Worm (Caenorhabditis elegans): ENCODE data around the gene nhr-171.

Gene nhr-171

ce11 chrV:7478404-7478803, 33.2 kb upstream of the nhr-171 start, which contains the start of gene str-190:
str-190 (minus strand) TSS chrV:7478504.
- TF ChIP-seq nhr-76 (tag; optimal IDR thresholded peaks at IDR 0.05), result no peak
- TF ChIP-seq elt-1 (tag; optimal IDR thresholded peaks at IDR 0.05; ENCODE audit: borderline replicate concordance, insufficient read depth), result no peak
- no peak for TF ChIP-seq mep-1 (tag; optimal IDR thresholded peaks at IDR 0.05)
- TF ChIP-seq hlh-1 (tag; optimal IDR thresholded peaks at IDR 0.05), result no peak
- no peak for TF ChIP-seq lsy-2 (tag; optimal IDR thresholded peaks at IDR 0.05)
- no peak for TF ChIP-seq ceh-83 (GFP tag; optimal IDR thresholded peaks at IDR 0.05)
- no peak for TF ChIP-seq zip-8 (tag; optimal IDR thresholded peaks at IDR 0.05)

DNA sequence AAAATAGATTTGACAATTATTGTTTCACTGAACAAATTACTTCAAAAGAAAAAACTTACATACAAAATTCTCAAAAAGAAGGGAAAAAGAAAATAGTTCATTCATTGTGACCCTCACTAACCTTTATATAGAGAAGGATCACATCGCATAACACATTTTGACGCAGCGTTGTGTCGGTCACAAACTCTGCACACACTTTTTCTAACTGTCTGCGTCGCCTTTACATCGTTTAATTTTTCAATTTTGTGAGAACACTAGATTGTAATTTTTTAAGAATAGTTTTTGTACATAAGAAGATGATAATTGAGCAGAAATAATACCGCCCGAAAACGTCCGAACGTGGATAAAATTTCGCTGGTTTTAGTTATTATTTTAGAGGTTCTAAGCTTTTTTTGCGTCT, 30.6 kb upstream of the nhr-171 start, which contains the start of gene C18B10.6:
Gene C18B10.6, minus strand, starts transcription at position 101 of the 400 bp plus-strand sequence.
- no peak for TF ChIP-seq mls-2 (tag; optimal IDR thresholded peaks at IDR 0.05)
- no peak for TF ChIP-seq bed-3 (GFP tag; optimal IDR thresholded peaks at IDR 0.05)
- TF ChIP-seq sem-2 (GFP tag; optimal IDR thresholded peaks at IDR 0.05), result no peak
- TF ChIP-seq zip-8 (tag; optimal IDR thresholded peaks at IDR 0.05), result no peak
- no peak for TF ChIP-seq mep-1 (tag; optimal IDR thresholded peaks at IDR 0.05)
- TF ChIP-seq tbx-8 (GFP tag; optimal IDR thresholded peaks at IDR 0.05), result no peak
- TF ChIP-seq drap-1 (GFP tag; optimal IDR thresholded peaks at IDR 0.05), result no peak
- no peak for TF ChIP-seq sptf-1 (tag; optimal IDR thresholded peaks at IDR 0.05)
- no peak for TF ChIP-seq ceh-39 (tag; optimal IDR thresholded peaks at IDR 0.05)
- TF ChIP-seq lsy-2 (tag; optimal IDR thresholded peaks at IDR 0.05), result no peak
- no peak for TF ChIP-seq ces-1 (GFP tag; optimal IDR thresholded peaks at IDR 0.05)
- TF ChIP-seq pha-4 (tag; optimal IDR thresholded peaks at IDR 0.05), result no peak

DNA sequence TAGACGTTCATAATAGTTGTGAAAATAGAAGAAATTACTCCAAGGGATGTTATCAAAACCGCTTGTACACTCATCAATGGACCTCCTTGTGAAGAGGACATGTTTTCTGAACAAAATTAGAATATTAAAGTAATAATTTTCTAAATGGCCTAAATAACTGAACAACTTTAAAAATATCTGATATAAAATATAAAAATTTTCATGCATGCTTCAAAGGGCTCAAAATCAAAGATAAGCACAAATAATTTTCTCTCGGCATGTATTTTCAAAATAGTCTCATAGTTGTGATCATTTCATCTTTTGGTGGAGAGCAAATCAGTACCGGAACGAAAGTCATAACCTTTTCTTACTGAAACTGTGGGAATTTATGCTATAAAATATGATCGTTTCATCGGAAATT, 26.6 kb upstream of the nhr-171 start, which contains the start of gene srbc-8:
Gene srbc-8, minus strand, starts transcription at position 101 of the 400 bp plus-strand sequence.
- TF ChIP-seq hlh-1 (tag; optimal IDR thresholded peaks at IDR 0.05) (no peak), mep-1 (tag; optimal IDR thresholded peaks at IDR 0.05) (no peak), lin-32 (GFP tag; optimal IDR thresholded peaks at IDR 0.05) (no peak), ceh-83 (GFP tag; optimal IDR thresholded peaks at IDR 0.05) (no peak), ztf-11 (tag; optimal IDR thresholded peaks at IDR 0.05) (no peak), unc-62 (GFP tag; optimal IDR thresholded peaks at IDR 0.05) (no peak), nhr-237 (tag; optimal IDR thresholded peaks at IDR 0.05) (no peak), zip-8 (tag; optimal IDR thresholded peaks at IDR 0.05) (no peak), flh-1 (GFP tag; optimal IDR thresholded peaks at IDR 0.05) (no peak), elt-3 (tag; optimal IDR thresholded peaks at IDR 0.05) (no peak), M03D4.4 (tag; optimal IDR thresholded peaks at IDR 0.05) (no peak), elt-1 (tag; optimal IDR thresholded peaks at IDR 0.05; ENCODE audit: borderline replicate concordance, insufficient read depth) (no peak), nhr-2 (tag; optimal IDR thresholded peaks at IDR 0.05) (no peak)

DNA sequence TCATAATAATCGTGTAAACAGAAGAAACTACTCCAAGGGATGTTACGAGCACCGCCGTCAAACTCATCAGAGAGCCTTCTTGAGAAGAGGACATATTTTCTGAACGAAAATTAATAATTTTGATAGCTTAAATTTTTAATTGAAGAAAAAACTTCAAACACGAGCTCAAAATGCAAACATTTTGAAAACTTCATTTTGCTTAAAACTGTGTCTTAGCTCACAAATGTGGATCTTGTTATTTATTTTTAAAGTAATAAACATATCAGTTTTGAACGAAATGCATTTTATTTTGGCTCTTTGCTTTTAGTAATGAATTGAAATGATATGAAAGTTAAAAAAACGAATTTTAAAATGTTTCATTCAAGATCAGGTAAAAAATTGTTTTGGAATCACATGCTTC, 24.0 kb upstream of the nhr-171 start, which contains the start of gene srbc-7:
Gene srbc-7, minus strand, starts transcription at position 101 of the 400 bp plus-strand sequence.
- TF ChIP-seq mab-5 (tag; optimal IDR thresholded peaks at IDR 0.05), result no peak
- TF ChIP-seq ham-2 (GFP tag; optimal IDR thresholded peaks at IDR 0.05), result no peak

DNA sequence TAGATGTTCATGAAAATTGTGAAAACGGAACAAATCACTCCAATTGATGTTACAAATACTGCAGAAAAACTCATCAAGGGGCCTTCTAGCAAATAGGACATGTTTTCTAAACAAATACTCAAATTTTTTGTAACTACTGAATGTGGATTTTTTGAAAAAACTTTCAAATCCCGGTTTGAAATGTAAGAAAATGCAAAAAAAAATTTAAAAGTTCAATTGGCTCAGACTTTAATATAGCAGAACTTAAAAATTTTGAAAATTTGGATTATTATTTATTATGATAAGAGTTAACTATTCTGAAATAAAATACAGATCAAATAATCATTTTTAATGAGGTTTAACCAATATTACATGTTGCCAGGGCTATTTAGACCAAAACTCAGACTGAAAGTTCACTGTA, 21.2 kb upstream of the nhr-171 start, which contains the start of gene srbc-9:
Gene srbc-9, minus strand, starts transcription at position 101 of the 400 bp plus-strand sequence.
- TF ChIP-seq ham-2 (GFP tag; optimal IDR thresholded peaks at IDR 0.05) (no peak), bed-3 (GFP tag; optimal IDR thresholded peaks at IDR 0.05) (no peak), hlh-1 (tag; optimal IDR thresholded peaks at IDR 0.05) (no peak), snpc-4 (tag; optimal IDR thresholded peaks at IDR 0.05) (no peak), unc-120 (tag; optimal IDR thresholded peaks at IDR 0.05; ENCODE audit: poor library complexity, severe bottlenecking) (no peak), sem-2 (GFP tag; optimal IDR thresholded peaks at IDR 0.05) (no peak), nhr-12 (tag; optimal IDR thresholded peaks at IDR 0.05) (no peak), ceh-83 (GFP tag; optimal IDR thresholded peaks at IDR 0.05) (no peak), ztf-11 (tag; optimal IDR thresholded peaks at IDR 0.05) (no peak), drap-1 (GFP tag; optimal IDR thresholded peaks at IDR 0.05) (no peak), tbx-8 (GFP tag; optimal IDR thresholded peaks at IDR 0.05) (no peak)

ce11 chrV:7492924-7493323, 18.6 kb upstream of the nhr-171 start, which contains the start of gene srbc-10:
srbc-10 (minus strand) TSS chrV:7493024.
- TF ChIP-seq mab-5 (tag; optimal IDR thresholded peaks at IDR 0.05) (no peak), elt-1 (tag; optimal IDR thresholded peaks at IDR 0.05; ENCODE audit: borderline replicate concordance, insufficient read depth) (no peak), sem-2 (GFP tag; optimal IDR thresholded peaks at IDR 0.05) (no peak), lin-13 (tag; optimal IDR thresholded peaks at IDR 0.05) (no peak), hlh-1 (tag; optimal IDR thresholded peaks at IDR 0.05) (no peak), nhr-28 (tag; optimal IDR thresholded peaks at IDR 0.05) (no peak), drap-1 (GFP tag; optimal IDR thresholded peaks at IDR 0.05) (no peak), nhr-12 (tag; optimal IDR thresholded peaks at IDR 0.05) (no peak), nhr-237 (tag; optimal IDR thresholded peaks at IDR 0.05) (no peak), bed-3 (GFP tag; optimal IDR thresholded peaks at IDR 0.05) (no peak), unc-39 (tag; optimal IDR thresholded peaks at IDR 0.05) (no peak)

Data from whole organism, mixed stage, embryonic.